Worm (Caenorhabditis elegans): ENCODE results near the gene C27F2.9.

The C27F2.9 gene

DNA sequence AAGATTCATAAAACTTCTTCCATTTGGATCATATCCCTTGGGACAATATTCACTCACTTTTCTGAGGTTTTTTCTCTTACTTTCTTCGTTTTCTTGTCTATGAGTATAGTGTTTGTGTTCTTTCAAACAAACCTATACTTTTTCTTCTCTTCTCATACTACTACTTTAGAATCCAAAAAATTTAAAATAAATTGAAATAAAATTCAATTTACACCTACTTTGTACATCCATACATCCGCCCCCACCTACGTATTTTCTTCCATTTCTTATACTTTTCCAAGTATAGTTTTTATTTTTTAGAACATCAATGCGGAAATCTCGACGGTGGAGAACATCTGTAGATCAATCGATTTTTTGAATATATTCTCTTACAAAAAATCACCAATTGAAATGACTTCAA lies 2.4 kb upstream of the C27F2.9 start, which contains the start of gene nca-2:
Gene nca-2 (plus strand): TSS at position 301 of the 400 bp plus-strand sequence.
- TF ChIP-seq lsy-2 (tag; optimal IDR thresholded peaks at IDR 0.05) (no peak), nhr-76 (tag; optimal IDR thresholded peaks at IDR 0.05) (no peak), ceh-83 (GFP tag; optimal IDR thresholded peaks at IDR 0.05) (no peak), snpc-4 (tag; optimal IDR thresholded peaks at IDR 0.05) (no peak), ceh-39 (tag; optimal IDR thresholded peaks at IDR 0.05) (no peak), pha-4 (tag; optimal IDR thresholded peaks at IDR 0.05) (no peak), ztf-11 (tag; optimal IDR thresholded peaks at IDR 0.05) (no peak), nhr-28 (tag; optimal IDR thresholded peaks at IDR 0.05) (no peak), unc-120 (tag; optimal IDR thresholded peaks at IDR 0.05; ENCODE audit: poor library complexity, severe bottlenecking) (no peak), blmp-1 (tag; optimal IDR thresholded peaks at IDR 0.05) (no peak), sem-2 (GFP tag; optimal IDR thresholded peaks at IDR 0.05) (no peak), ceh-43 (GFP tag; optimal IDR thresholded peaks at IDR 0.05) (no peak), M03D4.4 (tag; optimal IDR thresholded peaks at IDR 0.05) (no peak), mep-1 (tag; optimal IDR thresholded peaks at IDR 0.05) (no peak), nhr-2 (tag; optimal IDR thresholded peaks at IDR 0.05) (no peak), nhr-237 (tag; optimal IDR thresholded peaks at IDR 0.05) (no peak), mab-5 (tag; optimal IDR thresholded peaks at IDR 0.05) (no peak), tbx-8 (GFP tag; optimal IDR thresholded peaks at IDR 0.05) (no peak)

DNA sequence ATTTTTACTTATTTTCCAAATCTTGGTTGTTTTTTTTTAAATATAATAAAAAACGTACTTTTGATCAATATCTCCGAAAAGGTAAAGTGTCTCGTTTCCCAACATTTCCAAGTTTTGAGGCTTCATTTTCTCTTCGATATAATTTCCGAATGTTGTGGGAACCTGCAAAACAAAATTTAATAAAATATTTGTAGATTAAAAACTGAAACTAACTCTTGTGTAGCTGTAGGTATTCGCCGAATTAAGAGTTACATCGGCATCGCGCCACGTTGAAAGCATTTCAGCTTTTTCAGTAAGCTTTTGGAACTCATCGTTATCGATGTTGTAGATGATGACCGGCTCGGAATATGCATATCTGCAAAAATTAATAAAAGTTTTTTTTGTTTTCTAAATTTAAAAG lies 451 bp downstream of the C27F2.9 start, which contains the start of gene vps-22:
Gene vps-22 (minus strand): TSS at position 101 of the 400 bp plus-strand sequence.
- TF ChIP-seq drap-1 (GFP tag; optimal IDR thresholded peaks at IDR 0.05) (no peak), ham-2 (GFP tag; optimal IDR thresholded peaks at IDR 0.05) (no peak), elt-3 (tag; optimal IDR thresholded peaks at IDR 0.05) (no peak), lsy-2 (tag; optimal IDR thresholded peaks at IDR 0.05) (no peak), mab-5 (tag; optimal IDR thresholded peaks at IDR 0.05) (no peak), blmp-1 (tag; optimal IDR thresholded peaks at IDR 0.05) (no peak), elt-1 (tag; optimal IDR thresholded peaks at IDR 0.05; ENCODE audit: borderline replicate concordance, insufficient read depth) (no peak), sptf-1 (tag; optimal IDR thresholded peaks at IDR 0.05) (no peak), ceh-43 (GFP tag; optimal IDR thresholded peaks at IDR 0.05) (no peak)

DNA sequence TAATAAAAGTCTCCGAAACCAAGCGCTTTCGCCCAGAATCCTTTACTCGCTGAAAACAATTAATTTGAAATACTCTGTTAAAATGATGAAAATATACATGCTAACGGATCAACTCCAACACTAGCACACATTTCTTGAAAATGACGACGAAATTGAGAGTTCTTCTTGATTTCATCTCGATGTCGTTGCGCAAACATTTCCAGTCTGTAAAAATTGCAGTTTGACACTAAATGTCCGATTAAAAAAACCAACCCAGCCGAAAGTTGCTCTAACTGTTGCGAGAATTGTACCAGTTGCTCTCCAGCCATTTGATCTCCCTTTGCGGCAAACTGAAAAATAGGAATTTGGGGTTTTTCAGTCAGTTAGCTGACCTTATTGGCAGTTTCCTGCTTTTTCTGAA lies 1.6 kb downstream of the C27F2.9 start:
- TF ChIP-seq nhr-12 (tag; optimal IDR thresholded peaks at IDR 0.05) (no peak), flh-1 (GFP tag; optimal IDR thresholded peaks at IDR 0.05) (no peak), elt-1 (tag; optimal IDR thresholded peaks at IDR 0.05; ENCODE audit: borderline replicate concordance, insufficient read depth) (no peak), ceh-39 (tag; optimal IDR thresholded peaks at IDR 0.05) (no peak), unc-39 (tag; optimal IDR thresholded peaks at IDR 0.05) (no peak), M03D4.4 (tag; optimal IDR thresholded peaks at IDR 0.05) (no peak), nhr-2 (tag; optimal IDR thresholded peaks at IDR 0.05) (no peak), ztf-11 (tag; optimal IDR thresholded peaks at IDR 0.05) (no peak), ceh-43 (GFP tag; optimal IDR thresholded peaks at IDR 0.05) (no peak), nhr-237 (tag; optimal IDR thresholded peaks at IDR 0.05) (no peak), drap-1 (GFP tag; optimal IDR thresholded peaks at IDR 0.05) (no peak), nhr-76 (tag; optimal IDR thresholded peaks at IDR 0.05) (no peak), tbx-8 (GFP tag; optimal IDR thresholded peaks at IDR 0.05) (no peak), elt-3 (tag; optimal IDR thresholded peaks at IDR 0.05) (no peak), nhr-28 (tag; optimal IDR thresholded peaks at IDR 0.05) (no peak), ces-1 (GFP tag; optimal IDR thresholded peaks at IDR 0.05) (no peak), cnd-1 (tag; optimal IDR thresholded peaks at IDR 0.05) (no peak), mab-5 (tag; optimal IDR thresholded peaks at IDR 0.05) (no peak)

DNA sequence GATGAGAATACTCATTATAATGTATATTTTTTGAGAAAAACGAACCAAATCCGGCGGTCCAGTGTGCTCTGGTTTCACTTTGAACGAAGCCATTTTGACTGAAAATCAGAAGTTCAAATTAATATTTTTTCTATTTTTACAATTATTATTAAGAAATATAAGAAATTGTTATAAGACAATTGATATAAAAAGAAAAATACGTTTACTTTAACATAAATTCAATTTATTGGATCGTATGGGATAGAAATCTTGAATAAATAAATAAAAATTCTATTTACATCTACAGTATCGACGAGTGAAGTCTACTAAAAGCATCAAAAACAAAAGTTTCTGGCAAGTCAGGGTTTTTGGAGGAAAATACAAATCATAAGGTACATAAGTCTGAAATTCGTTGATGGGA lies 2.6 kb downstream of the C27F2.9 start, which contains the start of gene C27F2.4:
Gene C27F2.4 (minus strand): TSS at position 101 of the 400 bp plus-strand sequence.
- TF ChIP-seq sptf-1 (tag; optimal IDR thresholded peaks at IDR 0.05) = no peak
- no peak for TF ChIP-seq lin-13 (tag; optimal IDR thresholded peaks at IDR 0.05)
- TF ChIP-seq mab-5 (tag; optimal IDR thresholded peaks at IDR 0.05) = no peak

DNA sequence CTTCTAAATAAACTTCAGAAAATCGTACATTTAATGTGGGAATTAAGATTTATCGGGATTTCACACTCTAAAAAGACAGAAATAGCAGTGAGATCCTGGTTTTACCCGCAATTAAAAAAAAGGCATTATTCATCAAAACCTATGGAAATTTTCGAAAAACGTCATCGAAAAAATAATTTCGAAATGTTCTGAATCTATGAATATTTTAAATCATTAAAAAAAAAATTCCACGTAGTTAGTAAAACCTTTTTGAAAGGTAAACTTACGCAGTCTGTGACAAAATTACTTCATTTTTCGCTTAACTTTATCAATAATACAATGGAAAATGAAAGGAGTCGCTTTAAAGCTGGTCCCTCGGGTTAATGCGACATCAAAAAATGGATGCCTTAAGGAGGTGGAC lies 6.3 kb downstream of the C27F2.9 start, which contains the start of gene C26E6.1:
Gene C26E6.1 (plus strand): TSS at position 301 of the 400 bp plus-strand sequence.
- TF ChIP-seq mep-1 (tag; optimal IDR thresholded peaks at IDR 0.05) (no peak), ces-1 (GFP tag; optimal IDR thresholded peaks at IDR 0.05) (no peak), nhr-237 (tag; optimal IDR thresholded peaks at IDR 0.05) (no peak), lsy-2 (tag; optimal IDR thresholded peaks at IDR 0.05) (no peak), M03D4.4 (tag; optimal IDR thresholded peaks at IDR 0.05) (no peak), unc-39 (tag; optimal IDR thresholded peaks at IDR 0.05) (no peak)

DNA sequence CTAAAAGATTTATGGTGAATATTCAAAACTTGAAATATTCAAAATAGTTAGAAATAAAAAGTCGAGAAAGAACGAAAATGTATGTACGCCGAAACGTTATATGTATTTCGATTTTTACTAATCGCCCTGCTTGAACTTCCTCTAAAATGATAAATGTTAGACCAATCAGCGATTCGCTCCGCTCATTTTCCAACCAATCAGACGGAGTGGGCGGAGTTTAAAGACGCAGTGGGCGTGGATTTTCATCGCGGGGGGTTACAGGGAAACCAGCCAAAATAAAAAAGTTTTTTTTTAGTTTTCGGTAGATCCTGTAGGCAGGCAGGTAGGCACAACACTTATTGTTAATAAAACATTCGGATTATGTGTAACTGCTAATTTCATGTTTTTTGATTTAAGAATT lies 9.9 kb downstream of the C27F2.9 start:
- no peak for TF ChIP-seq pha-4 (tag; optimal IDR thresholded peaks at IDR 0.05)
- no peak for TF ChIP-seq ztf-11 (tag; optimal IDR thresholded peaks at IDR 0.05)
- TF ChIP-seq unc-39 (tag; optimal IDR thresholded peaks at IDR 0.05) = no peak

Measured in whole organism, mixed stage, embryonic.